Fruit fly (Drosophila melanogaster): ENCODE data around the gene CG33272.

CG33272 gene

dm6 chr3L:11533704-11534319 lies 23.4 kb upstream of the CG33272 start (continued):
- TF ChIP-seq amos (GFP tag; IDR thresholded peaks at IDR 0.05; ENCODE audit: partially characterized antibody) (no peak), Lim3 (GFP tag; IDR thresholded peaks at IDR 0.05) (no peak), CG3726 (GFP tag; IDR thresholded peaks at IDR 0.05) (no peak), CG14050 (GFP tag; IDR thresholded peaks at IDR 0.05) (peak; percentile 42; the same call in 2 of the 3 replicates), her (GFP tag; optimal IDR thresholded peaks at IDR 0.05) (no peak), CG3163 (GFP tag; optimal IDR thresholded peaks at IDR 0.05) (no peak), CG17361 (GFP tag; IDR thresholded peaks at IDR 0.05) (peak; percentile 68), CG2120 (GFP tag; optimal IDR thresholded peaks at IDR 0.05) (peak; percentile 75), Aef1 (GFP tag; IDR thresholded peaks at IDR 0.05) (peak; percentile 13; the same call in 1 of the 3 replicates), CG12104 (GFP tag; optimal IDR thresholded peaks at IDR 0.05) (peak; percentile 53), Fer2 (tag; optimal IDR thresholded peaks at IDR 0.05) (peak; percentile 14), ttk (GFP tag; IDR thresholded peaks at IDR 0.05) (peak; percentile 36; the same call in 1 of the 2 replicates), CG32767 (GFP tag; IDR thresholded peaks at IDR 0.05) (no peak), H2.0 (GFP tag; IDR thresholded peaks at IDR 0.05) (peak; percentile 28; the same call in 1 of the 2 replicates), mld (GFP tag; IDR thresholded peaks at IDR 0.05; ENCODE audit: partially characterized antibody) (no peak), crc (GFP tag; optimal IDR thresholded peaks at IDR 0.05) (no peak), Hr78 (GFP tag; optimal IDR thresholded peaks at IDR 0.05) (no peak), CG12744 (GFP tag; optimal IDR thresholded peaks at IDR 0.05) (no peak), CG18262 (tag; optimal IDR thresholded peaks at IDR 0.05) (peak; percentile 36), lmd (GFP tag; IDR thresholded peaks at IDR 0.05) (peak; percentile 56; the same call in 1 of the 2 replicates), tio (GFP tag; optimal IDR thresholded peaks at IDR 0.05) (peak; percentile 30), vvl (GFP tag; IDR thresholded peaks at IDR 0.05) (peak; percentile 7; the same call in 1 of the 2 replicates), E2f2 (GFP tag; IDR thresholded peaks at IDR 0.05) (no peak), gsb (GFP tag; IDR thresholded peaks at IDR 0.05) (no peak), CrebB (tag; optimal IDR thresholded peaks at IDR 0.05) (no peak), lilli (GFP tag; optimal IDR thresholded peaks at IDR 0.05) (peak; percentile 61), E2f1 (GFP tag; IDR thresholded peaks at IDR 0.05) (no peak), Meics (GFP tag; optimal IDR thresholded peaks at IDR 0.05) (peak; percentile 68), az2 (GFP tag; optimal IDR thresholded peaks at IDR 0.05) (peak; percentile 8), odd (GFP tag; optimal IDR thresholded peaks at IDR 0.05) (peak; percentile 44), C15 (GFP tag; IDR thresholded peaks at IDR 0.05) (no peak), jumu (GFP tag; optimal IDR thresholded peaks at IDR 0.05) (no peak), fd96Cb (tag; optimal IDR thresholded peaks at IDR 0.05) (peak; percentile 24), Hmr (GFP tag; optimal IDR thresholded peaks at IDR 0.05) (peak; percentile 58), bbx (GFP tag; IDR thresholded peaks at IDR 0.05; ENCODE audit: partially characterized antibody) (no peak), CG31365 (tag; optimal IDR thresholded peaks at IDR 0.05) (no peak), CG11560 (tag; IDR thresholded peaks at IDR 0.05) (no peak), CG4617 (GFP tag; optimal IDR thresholded peaks at IDR 0.05; ENCODE audit: borderline replicate concordance) (no peak), hbn (GFP tag; IDR thresholded peaks at IDR 0.05; ENCODE audit: partially characterized antibody) (no peak), nom (GFP tag; optimal IDR thresholded peaks at IDR 0.05) (no peak), fd64A (GFP tag; optimal IDR thresholded peaks at IDR 0.05) (no peak), ham (GFP tag; IDR thresholded peaks at IDR 0.05) (no peak), cwo (GFP tag; optimal IDR thresholded peaks at IDR 0.05) (peak; percentile 60), z (GFP tag; IDR thresholded peaks at IDR 0.05) (no peak), Doc2 (GFP tag; IDR thresholded peaks at IDR 0.05) (no peak), klu (GFP tag; IDR thresholded peaks at IDR 0.05) (peak; percentile 49; the same call in 1 of the 2 replicates), ase (GFP tag; IDR thresholded peaks at IDR 0.05) (no peak), scrt (GFP tag; optimal IDR thresholded peaks at IDR 0.05) (peak; percentile 29), CG15011 (GFP tag; optimal IDR thresholded peaks at IDR 0.05) (peak; percentile 17), YL-1 (GFP tag; optimal IDR thresholded peaks at IDR 0.05) (no peak)
